Worm (Caenorhabditis elegans): ENCODE data around the gene ZK899.7.
A peak's percentile ranks its signal among the peaks of the same experiment; 100 is the strongest.

The ZK899.7 gene

DNA sequence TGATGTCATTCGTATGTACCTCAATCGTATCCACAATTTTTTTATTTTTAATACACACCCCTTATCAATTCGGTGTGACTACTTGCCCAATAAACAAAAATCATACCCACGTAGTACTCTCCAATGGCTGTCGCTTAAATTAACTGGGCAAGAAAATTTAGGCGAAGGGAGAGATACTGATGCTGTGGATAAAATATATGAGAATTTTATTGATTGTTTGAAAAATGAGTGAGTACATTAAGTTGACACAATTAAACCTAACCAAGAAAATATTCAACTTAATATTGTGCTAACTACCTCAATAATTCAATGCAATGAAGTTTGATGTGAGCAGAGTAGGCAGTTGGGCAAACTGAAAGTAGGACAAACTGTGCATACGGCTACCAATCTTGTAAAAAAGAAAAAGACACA, 16.5 kb upstream of the ZK899.7 start (continued):
- TF ChIP-seq mes-2 (tag; optimal IDR thresholded peaks at IDR 0.05; ENCODE audit: poor library complexity, severe bottlenecking) (peak; percentile 98), hmg-1.1 (GFP tag; IDR thresholded peaks at IDR 0.05) (peak; percentile 100), Y5F2A.4 (GFP tag; optimal IDR thresholded peaks at IDR 0.05) (peak; percentile 95), nhr-25 (tag; optimal IDR thresholded peaks at IDR 0.05; ENCODE audit: borderline replicate concordance, insufficient read depth) (peak; percentile 98), F49E8.2 (tag; optimal IDR thresholded peaks at IDR 0.05; ENCODE audit: borderline replicate concordance) (no peak), lin-1 (GFP tag; IDR thresholded peaks at IDR 0.05) (peak; percentile 93), nhr-41 (GFP tag; IDR thresholded peaks at IDR 0.05) (peak; percentile 75), mep-1 (tag; optimal IDR thresholded peaks at IDR 0.05) (peak; percentile 100), F37D6.2 (tag; optimal IDR thresholded peaks at IDR 0.05) (peak; percentile 99), ZK337.2 (GFP tag; IDR thresholded peaks at IDR 0.05) (peak; percentile 74; the same call in 1 of the 2 replicates), ztf-11 (tag; optimal IDR thresholded peaks at IDR 0.05) (peak; percentile 80), snpc-4 (tag; optimal IDR thresholded peaks at IDR 0.05) (no peak), lin-38 (GFP tag; IDR thresholded peaks at IDR 0.05) (peak; percentile 88), zag-1 (tag; optimal IDR thresholded peaks at IDR 0.05) (peak; percentile 98), madf-5 (GFP tag; IDR thresholded peaks at IDR 0.05) (peak; percentile 75 to 95), saeg-2 (GFP tag; IDR thresholded peaks at IDR 0.05) (peak; percentile 97), nhr-6 (tag; optimal IDR thresholded peaks at IDR 0.05) (peak; percentile 94), nhr-11 (tag; optimal IDR thresholded peaks at IDR 0.05) (peak; percentile 99), nhr-76 (tag; optimal IDR thresholded peaks at IDR 0.05) (peak; percentile 85), Y48G9A.11 (GFP tag; IDR thresholded peaks at IDR 0.05) (peak; percentile 71), R02D3.7 (tag; optimal IDR thresholded peaks at IDR 0.05) (no peak), D1046.2 (GFP tag; IDR thresholded peaks at IDR 0.05) (peak; percentile 94), arid-1 (GFP tag; conservative IDR thresholded peaks at IDR 0.05) (peak; percentile 90), dpl-1 (GFP tag; optimal IDR thresholded peaks at IDR 0.05) (peak; percentile 75), hlh-30 (tag; optimal IDR thresholded peaks at IDR 0.05; ENCODE audit: insufficient read depth) (peak; percentile 97), sdz-12 (GFP tag; optimal IDR thresholded peaks at IDR 0.05) (peak; percentile 1), hlh-11 (tag; optimal IDR thresholded peaks at IDR 0.05) (peak; percentile 97), lim-7 (GFP tag; IDR thresholded peaks at IDR 0.05) (peak; percentile 41; the same call in 1 of the 2 replicates), dmd-9 (GFP tag; IDR thresholded peaks at IDR 0.05) (peak; percentile 92), ceh-28 (tag; optimal IDR thresholded peaks at IDR 0.05) (peak; percentile 97), ZK546.5 (tag; optimal IDR thresholded peaks at IDR 0.05) (peak; percentile 36 to 85), duxl-1 (tag; optimal IDR thresholded peaks at IDR 0.05; ENCODE audit: poor library complexity) (peak; percentile 99), nhr-77 (tag; optimal IDR thresholded peaks at IDR 0.05) (peak; percentile 100), lin-15B (tag; optimal IDR thresholded peaks at IDR 0.05) (peak; percentile 5), egl-43 (GFP tag; IDR thresholded peaks at IDR 0.05) (peak; percentile 96), tag-97 (GFP tag; IDR thresholded peaks at IDR 0.05) (peak; percentile 92; the same call in 1 of the 2 replicates), daf-16 (GFP tag; optimal IDR thresholded peaks at IDR 0.05) (peak; percentile 98 to 99), daf-16 (tag; optimal IDR thresholded peaks at IDR 0.05) (peak; percentile 99), mdl-1 (tag; optimal IDR thresholded peaks at IDR 0.05) (peak; percentile 96), daf-19 (GFP tag; conservative IDR thresholded peaks at IDR 0.05) (peak; percentile 98), fos-1 (tag; optimal IDR thresholded peaks at IDR 0.05) (peak; percentile 92), ceh-20 (GFP tag; IDR thresholded peaks at IDR 0.05) (peak; percentile 98), nhr-48 (tag; optimal IDR thresholded peaks at IDR 0.05) (peak; percentile 98), set-16 (GFP tag; IDR thresholded peaks at IDR 0.05) (no peak), hif-1 (tag; optimal IDR thresholded peaks at IDR 0.05) (peak; percentile 65 to 89), lsy-2 (tag; optimal IDR thresholded peaks at IDR 0.05) (peak; percentile 94 to 98), zfp-3 (GFP tag; conservative IDR thresholded peaks at IDR 0.05) (peak; percentile 95), unc-130 (GFP tag; optimal IDR thresholded peaks at IDR 0.05) (peak; percentile 1), lir-3 (tag; optimal IDR thresholded peaks at IDR 0.05) (peak; percentile 95), unc-39 (tag; optimal IDR thresholded peaks at IDR 0.05) (peak; percentile 98), aha-1 (tag) (peak; percentile 100)
